Fruit fly (Drosophila melanogaster) whole organism, prepupa: ENCODE data around the gene Pxt.

Experiments used
- Blimp-1 ChIP-seq: fragments of 200-800 bp; sonication (Bioruptor generic); optimal IDR thresholded peaks from 3 replicates; lab custom pipeline; 2017; ENCODE audit warnings: missing biosample characterization, missing genetic modification characterization, mild to moderate bottlenecking, moderate library complexity, missing genetic modification reagents
- CG10631 ChIP-seq: fragments of 200-800 bp; sonication (Bioruptor generic); optimal IDR thresholded peaks from 2 replicates; lab custom pipeline; 2016; ENCODE audit warnings: missing biosample characterization, missing genetic modification characterization
- CG11762 ChIP-seq: fragments of 200-800 bp; sonication (Bioruptor generic); optimal IDR thresholded peaks from 3 replicates; lab custom pipeline; 2016; ENCODE audit warnings: missing biosample characterization, missing genetic modification characterization; ENCODE audit not compliant: insufficient read depth
- CG1621 ChIP-seq: fragments of 200-800 bp; sonication (Bioruptor generic); optimal IDR thresholded peaks from 3 replicates; lab custom pipeline; 2018; ENCODE audit warnings: missing biosample characterization, mild to moderate bottlenecking, missing genetic modification characterization
- CG16779 ChIP-seq: fragments of 200-800 bp; sonication (Bioruptor generic); optimal IDR thresholded peaks from 3 replicates; lab custom pipeline; 2017; ENCODE audit warnings: missing biosample characterization, mild to moderate bottlenecking, missing genetic modification characterization
- CG3032 ChIP-seq: fragments of 200-800 bp; optimal IDR thresholded peaks from 2 replicates; lab custom pipeline; 2019; ENCODE audit warnings: missing biosample characterization, mild to moderate bottlenecking, missing genetic modification characterization, moderate library complexity
- CG31627 ChIP-seq: fragments of 200-800 bp; sonication (Bioruptor generic); optimal IDR thresholded peaks from 3 replicates; lab custom pipeline; 2016; ENCODE audit warnings: missing biosample characterization, missing genetic modification characterization
- CG32006 ChIP-seq: fragments of 200-800 bp; sonication (Bioruptor generic); optimal IDR thresholded peaks from 3 replicates; lab custom pipeline; 2017; ENCODE audit warnings: missing biosample characterization, mild to moderate bottlenecking, missing genetic modification characterization
- CG34406 ChIP-seq: fragments of 200-800 bp; sonication (Bioruptor generic); optimal IDR thresholded peaks from 3 replicates; lab custom pipeline; 2016; ENCODE audit warnings: missing biosample characterization, missing genetic modification characterization
- CG3919 ChIP-seq: fragments of 200-800 bp; sonication (Bioruptor generic); optimal IDR thresholded peaks from 3 replicates; lab custom pipeline; 2016; ENCODE audit warnings: missing biosample characterization, missing genetic modification characterization
- CG4318 ChIP-seq: fragments of 200-800 bp; sonication (Bioruptor generic); optimal IDR thresholded peaks from 3 replicates; lab custom pipeline; 2017; ENCODE audit warnings: missing biosample characterization, mild to moderate bottlenecking, missing genetic modification characterization
- CG6163 ChIP-seq: fragments of 200-800 bp; sonication (Bioruptor generic); IDR thresholded peaks from 3 replicates; pipeline ENCODE4 v1.3.6; 2022; ENCODE audit warnings: missing biosample characterization, missing genetic modification characterization
- CG6808 ChIP-seq: fragments of 200-800 bp; sonication (Bioruptor generic); optimal IDR thresholded peaks from 3 replicates; lab custom pipeline; 2017; ENCODE audit warnings: missing biosample characterization, missing genetic modification characterization, mild to moderate bottlenecking, moderate library complexity, missing genetic modification reagents
- CG6854 ChIP-seq: fragments of 200-800 bp; sonication (Bioruptor generic); optimal IDR thresholded peaks from 2 replicates; lab custom pipeline; 2017; ENCODE audit warnings: missing biosample characterization, mild to moderate bottlenecking, missing genetic modification characterization
- CG7368 ChIP-seq: fragments of 200-800 bp; sonication (Bioruptor generic); optimal IDR thresholded peaks from 3 replicates; lab custom pipeline; 2016; ENCODE audit warnings: missing biosample characterization, missing genetic modification characterization
- CG8319 ChIP-seq: fragments of 200-800 bp; sonication (Bioruptor generic); optimal IDR thresholded peaks from 3 replicates; lab custom pipeline; 2016; ENCODE audit warnings: missing biosample characterization, missing genetic modification characterization
- CG8632 ChIP-seq: fragments of 200-800 bp; sonication (Bioruptor generic); optimal IDR thresholded peaks from 3 replicates; lab custom pipeline; 2016; ENCODE audit warnings: missing biosample characterization, missing genetic modification characterization
- CG9139 ChIP-seq: fragments of 200-800 bp; sonication (Bioruptor generic); optimal IDR thresholded peaks from 3 replicates; lab custom pipeline; 2017; ENCODE audit warnings: missing biosample characterization, mild to moderate bottlenecking, missing genetic modification characterization
- Eip75B ChIP-seq: fragments of 200-800 bp; sonication (Bioruptor generic); optimal IDR thresholded peaks from 3 replicates; lab custom pipeline; 2016; ENCODE audit warnings: missing biosample characterization, missing genetic modification characterization
- Eip78C ChIP-seq: fragments of 200-800 bp; sonication (Bioruptor generic); peaks from one replicate; lab custom pipeline; 2016; ENCODE audit warnings: missing biosample characterization, missing genetic modification characterization
- Eip93F ChIP-seq: fragments of 200-800 bp; sonication (Bioruptor generic); optimal IDR thresholded peaks from 2 replicates; lab custom pipeline; 2016; ENCODE audit warnings: missing biosample characterization, mild to moderate bottlenecking, missing genetic modification characterization
- Ets96B ChIP-seq: fragments of 200-800 bp; optimal IDR thresholded peaks from 2 replicates; lab custom pipeline; 2019; ENCODE audit warnings: missing biosample characterization, mild to moderate bottlenecking, missing genetic modification characterization, moderate library complexity
- Gug ChIP-seq: fragments of 200-800 bp; sonication (Bioruptor generic); IDR thresholded peaks from 2 replicates; pipeline ENCODE4 v1.3.6; 2022; ENCODE audit warnings: missing biosample characterization, missing genetic modification characterization
- Hr39 ChIP-seq: fragments of 200-800 bp; sonication (Bioruptor generic); optimal IDR thresholded peaks from 2 replicates; lab custom pipeline; 2016; ENCODE audit warnings: missing biosample characterization, missing genetic modification characterization
- Hr4 ChIP-seq: fragments of 200-800 bp; sonication (Bioruptor generic); optimal IDR thresholded peaks from 3 replicates; lab custom pipeline; 2016; ENCODE audit warnings: missing biosample characterization, missing genetic modification characterization
- Lpt ChIP-seq: fragments of 200-800 bp; sonication (Bioruptor generic); optimal IDR thresholded peaks from 3 replicates; lab custom pipeline; 2016; ENCODE audit warnings: missing biosample characterization, missing genetic modification characterization
- Met ChIP-seq: fragments of 200-800 bp; sonication (Bioruptor generic); optimal IDR thresholded peaks from 3 replicates; lab custom pipeline; 2016; ENCODE audit warnings: missing biosample characterization, missing genetic modification characterization
- Smox ChIP-seq: fragments of 200-800 bp; sonication (Bioruptor generic); optimal IDR thresholded peaks from 3 replicates; lab custom pipeline; 2016; ENCODE audit warnings: missing biosample characterization, missing genetic modification characterization
- Sox14 ChIP-seq: fragments of 200-800 bp; sonication (Bioruptor generic); optimal IDR thresholded peaks from 3 replicates; lab custom pipeline; 2016; ENCODE audit warnings: missing biosample characterization, missing genetic modification characterization
- Sox15 ChIP-seq: fragments of 200-800 bp; sonication (Bioruptor generic); optimal IDR thresholded peaks from 3 replicates; lab custom pipeline; 2016; ENCODE audit warnings: missing biosample characterization, missing genetic modification characterization
- achi ChIP-seq: fragments of 200-800 bp; sonication (Bioruptor generic); optimal IDR thresholded peaks from 3 replicates; lab custom pipeline; 2016; ENCODE audit warnings: missing biosample characterization, missing genetic modification characterization
- acj6 ChIP-seq: fragments of 200-800 bp; sonication (Bioruptor generic); optimal IDR thresholded peaks from 3 replicates; lab custom pipeline; 2016; ENCODE audit warnings: missing biosample characterization, missing genetic modification characterization
- dac ChIP-seq: fragments of 200-800 bp; sonication (Bioruptor generic); optimal IDR thresholded peaks from 2 replicates; lab custom pipeline; 2017; ENCODE audit warnings: missing biosample characterization, mild to moderate bottlenecking, missing genetic modification characterization
- dsx ChIP-seq: fragments of 200-800 bp; optimal IDR thresholded peaks from 3 replicates; lab custom pipeline; 2019; ENCODE audit warnings: missing biosample characterization, mild to moderate bottlenecking, missing genetic modification characterization, moderate library complexity; ENCODE audit not compliant: poor library complexity, severe bottlenecking
- eg ChIP-seq: fragments of 200-800 bp; sonication (Bioruptor generic); IDR thresholded peaks from 3 replicates; pipeline ENCODE4 v1.3.6; 2022; ENCODE audit warnings: missing biosample characterization, missing genetic modification characterization
- esn ChIP-seq: fragments of 200-800 bp; sonication (Bioruptor generic); optimal IDR thresholded peaks from 2 replicates; lab custom pipeline; 2016; ENCODE audit warnings: missing biosample characterization, mild to moderate bottlenecking, missing genetic modification characterization, moderate library complexity
- fd59A ChIP-seq: fragments of 200-800 bp; sonication (Bioruptor generic); optimal IDR thresholded peaks from 2 replicates; lab custom pipeline; 2017; ENCODE audit warnings: missing biosample characterization, mild to moderate bottlenecking, missing genetic modification characterization, missing genetic modification reagents
- fkh ChIP-seq: fragments of 200-800 bp; sonication (Bioruptor generic); optimal IDR thresholded peaks from 3 replicates; lab custom pipeline; 2017; ENCODE audit warnings: missing biosample characterization, mild to moderate bottlenecking, missing genetic modification characterization, moderate library complexity
- lz ChIP-seq: fragments of 200-800 bp; sonication (Bioruptor generic); optimal IDR thresholded peaks from 3 replicates; lab custom pipeline; 2016; ENCODE audit warnings: missing biosample characterization, missing genetic modification characterization
- net ChIP-seq: fragments of 200-800 bp; sonication (Bioruptor generic); optimal IDR thresholded peaks from 3 replicates; lab custom pipeline; 2016; ENCODE audit warnings: missing biosample characterization, missing genetic modification characterization
- pdm3 ChIP-seq: fragments of 200-800 bp; sonication (Bioruptor generic); optimal IDR thresholded peaks from 3 replicates; lab custom pipeline; 2016; ENCODE audit warnings: missing biosample characterization, missing genetic modification characterization
- salr ChIP-seq, 2 experiments: fragments of 200-800 bp; sonication (Bioruptor generic); optimal IDR thresholded peaks; 3 replicates each; lab custom pipeline; 2016 to 2018; ENCODE audit warnings: missing biosample characterization in 2 of 2, missing genetic modification characterization in 2 of 2, mild to moderate bottlenecking in 1 of 2
- spab ChIP-seq: fragments of 200-800 bp; sonication (Bioruptor generic); optimal IDR thresholded peaks from 2 replicates; lab custom pipeline; 2017; ENCODE audit warnings: missing biosample characterization, mild to moderate bottlenecking, missing genetic modification characterization, missing genetic modification reagents
- ss ChIP-seq, 2 experiments: fragments of 200-800 bp; sonication (Bioruptor generic); optimal IDR thresholded peaks; 2 replicates in 1 of 2; 3 replicates in 1 of 2; lab custom pipeline; 2017 to 2018; ENCODE audit warnings: mild to moderate bottlenecking in 2 of 2, missing biosample characterization in 2 of 2, missing genetic modification characterization in 2 of 2, moderate library complexity in 1 of 2
- svp ChIP-seq: fragments of 200-800 bp; sonication (Bioruptor generic); peaks from one replicate; lab custom pipeline; 2016; ENCODE audit warnings: missing biosample characterization, missing genetic modification characterization
- topi ChIP-seq: fragments of 200-800 bp; sonication (Bioruptor generic); optimal IDR thresholded peaks from 3 replicates; lab custom pipeline; 2016; ENCODE audit warnings: missing biosample characterization, missing genetic modification characterization
- vri ChIP-seq: fragments of 200-800 bp; sonication (Bioruptor generic); optimal IDR thresholded peaks from 3 replicates; lab custom pipeline; 2016; ENCODE audit warnings: missing biosample characterization, mild to moderate bottlenecking, missing genetic modification characterization

The Pxt gene

dm6 chr3R:17714773-17715344 is 4.4 kb upstream of the Pxt start (continued):
- no peak for TF ChIP-seq CG11762
- TF ChIP-seq CG4318 (GFP tag; lab: Kevin White, UChicago): no peak
- TF ChIP-seq Eip93F: no peak
- TF ChIP-seq ss (GFP tag; optimal IDR thresholded peaks at IDR 0.05; lab: Kevin White, UChicago): peak in 1 of 2 experiments; percentile 32
- TF ChIP-seq CG8319 (GFP tag; lab: Kevin White, UChicago): no peak
- no peak for TF ChIP-seq Blimp-1 (GFP tag; lab: Kevin White, UChicago)
- TF ChIP-seq Hr39 (GFP tag; lab: Kevin White, UChicago): no peak
- TF ChIP-seq dac: no peak
- TF ChIP-seq vri (GFP tag; lab: Kevin White, UChicago): peak; percentile 25
- no peak for TF ChIP-seq CG7368 (GFP tag; lab: Kevin White, UChicago)
- no peak for TF ChIP-seq eg (GFP tag; lab: Robert Waterston, UW)
- no peak for TF ChIP-seq Met (GFP tag; lab: Kevin White, UChicago)
- TF ChIP-seq Sox14 (GFP tag; lab: Kevin White, UChicago): peak; percentile 43
- no peak for TF ChIP-seq Ets96B
- TF ChIP-seq Sox15 (GFP tag; lab: Kevin White, UChicago): no peak
- no peak for TF ChIP-seq CG3032
- TF ChIP-seq CG10631 (GFP tag; lab: Kevin White, UChicago): no peak

dm6 chr3R:17716858-17717596 is 2.2 kb upstream of the Pxt start:
- TF ChIP-seq Hr39 (GFP tag; lab: Kevin White, UChicago) (no peak), svp (peak; percentile 85), CG32006 (GFP tag; lab: Kevin White, UChicago) (peak; percentile 43), CG3919 (peak; percentile 42), spab (GFP tag; lab: Kevin White, UChicago) (peak; percentile 13), eg (GFP tag; lab: Robert Waterston, UW) (no peak), net (GFP tag; lab: Kevin White, UChicago) (peak; percentile 24), CG31627 (peak; percentile 16), lz (GFP tag; lab: Kevin White, UChicago) (peak; percentile 10), topi (peak; percentile 40), CG6854 (GFP tag; lab: Kevin White, UChicago) (peak; percentile 59), Smox (peak; percentile 35), Ets96B (peak; percentile 23), CG16779 (tag; lab: Kevin White, UChicago) (peak; percentile 52), CG10631 (GFP tag; lab: Kevin White, UChicago) (no peak), dac (no peak), Lpt (GFP tag; lab: Kevin White, UChicago) (peak; percentile 38), acj6 (GFP tag; lab: Kevin White, UChicago) (no peak), salr (GFP tag; optimal IDR thresholded peaks at IDR 0.05; lab: Kevin White, UChicago) (peak in 1 of 2 experiments; percentile 17), CG6808 (GFP tag; lab: Kevin White, UChicago) (peak; percentile 42), achi (peak; percentile 41), ss (GFP tag; optimal IDR thresholded peaks at IDR 0.05; lab: Kevin White, UChicago) (peak; percentile 69 to 76), CG9139 (peak; percentile 50), CG34406 (GFP tag; lab: Kevin White, UChicago) (peak; percentile 10), pdm3 (GFP tag; lab: Kevin White, UChicago) (peak; percentile 35), esn (peak; percentile 22), CG1621 (tag; lab: Kevin White, UChicago) (peak; percentile 55), fkh (GFP tag; lab: Kevin White, UChicago) (peak; percentile 54), Eip75B (GFP tag; lab: Kevin White, UChicago) (peak; percentile 35), dsx (GFP tag; lab: Kevin White, UChicago) (peak; percentile 45), Blimp-1 (GFP tag; lab: Kevin White, UChicago) (peak; percentile 12), Hr4 (no peak), vri (GFP tag; lab: Kevin White, UChicago) (peak; percentile 53), CG7368 (GFP tag; lab: Kevin White, UChicago) (no peak), CG6163 (GFP tag; lab: Robert Waterston, UW) (no peak), fd59A (GFP tag; lab: Kevin White, UChicago) (no peak), Gug (GFP tag; lab: Robert Waterston, UW) (no peak), Eip78C (GFP tag; lab: Kevin White, UChicago) (peak; percentile 82), CG8632 (GFP tag; lab: Kevin White, UChicago) (peak; percentile 9)
